Worm (Caenorhabditis elegans): ENCODE results near the gene rbm-42.

rbm-42 gene

DNA sequence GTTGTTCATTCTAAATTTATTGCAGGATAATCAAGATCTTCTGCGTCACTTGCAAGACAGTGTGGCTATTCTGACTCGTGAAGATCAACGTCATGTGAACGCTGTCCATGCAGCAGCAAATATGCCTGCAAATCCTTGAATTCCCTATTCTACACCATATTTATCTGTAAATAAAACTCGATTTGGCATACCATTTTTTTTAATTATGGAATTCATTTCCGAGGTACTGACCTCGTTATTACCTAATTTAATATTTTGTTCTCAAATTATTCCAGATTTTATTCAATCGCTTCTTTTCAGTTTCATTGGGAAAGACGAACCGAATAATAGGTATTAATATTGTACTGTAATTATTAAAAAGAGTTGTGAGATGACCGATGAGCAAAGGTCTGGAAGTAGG, 20.6 kb upstream of the rbm-42 start, which contains the start of gene cid-1:
cid-1 (plus strand) TSS at position 301 of the 400 bp plus-strand sequence.
- no peak for TF ChIP-seq lin-13 (tag; optimal IDR thresholded peaks at IDR 0.05)
- TF ChIP-seq lin-32 (GFP tag; optimal IDR thresholded peaks at IDR 0.05): no peak
- no peak for TF ChIP-seq ces-1 (GFP tag; optimal IDR thresholded peaks at IDR 0.05)
- no peak for TF ChIP-seq bed-3 (GFP tag; optimal IDR thresholded peaks at IDR 0.05)
- TF ChIP-seq ham-2 (GFP tag; optimal IDR thresholded peaks at IDR 0.05): no peak
- no peak for TF ChIP-seq zip-8 (tag; optimal IDR thresholded peaks at IDR 0.05)
- no peak for TF ChIP-seq mep-1 (tag; optimal IDR thresholded peaks at IDR 0.05)
- no peak for TF ChIP-seq mab-5 (tag; optimal IDR thresholded peaks at IDR 0.05)
- no peak for TF ChIP-seq M03D4.4 (tag; optimal IDR thresholded peaks at IDR 0.05)
- TF ChIP-seq elt-1 (tag; optimal IDR thresholded peaks at IDR 0.05; ENCODE audit: borderline replicate concordance, insufficient read depth): no peak

DNA sequence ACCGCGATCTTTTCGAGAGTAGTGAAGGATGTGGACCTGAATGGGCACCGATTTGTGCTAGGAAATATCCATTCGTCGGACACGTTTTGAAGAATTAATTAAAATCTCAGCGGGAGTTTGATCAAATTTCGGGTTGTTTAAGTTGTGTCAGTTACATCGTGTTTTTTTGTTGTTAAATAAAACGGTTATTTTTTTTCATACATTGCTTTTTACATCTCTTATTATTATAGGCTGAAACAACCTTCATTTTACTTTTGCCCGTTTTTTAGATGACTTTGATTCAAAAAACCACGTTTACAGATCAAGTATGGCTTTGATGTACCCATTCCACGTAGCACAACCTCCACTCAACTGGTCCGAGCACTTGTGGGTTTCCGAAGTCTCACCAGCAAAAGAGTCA, 20.1 kb upstream of the rbm-42 start, which contains the start of gene emb-1:
emb-1 (plus strand) TSS at position 301 of the 400 bp plus-strand sequence.
- TF ChIP-seq mls-2 (tag; optimal IDR thresholded peaks at IDR 0.05): no peak
- no peak for TF ChIP-seq ceh-39 (tag; optimal IDR thresholded peaks at IDR 0.05)
- no peak for TF ChIP-seq ham-2 (GFP tag; optimal IDR thresholded peaks at IDR 0.05)
- TF ChIP-seq nhr-76 (tag; optimal IDR thresholded peaks at IDR 0.05): no peak
- no peak for TF ChIP-seq elt-1 (tag; optimal IDR thresholded peaks at IDR 0.05; ENCODE audit: borderline replicate concordance, insufficient read depth)
- no peak for TF ChIP-seq sptf-1 (tag; optimal IDR thresholded peaks at IDR 0.05)
- no peak for TF ChIP-seq nhr-12 (tag; optimal IDR thresholded peaks at IDR 0.05)
- TF ChIP-seq unc-62 (GFP tag; optimal IDR thresholded peaks at IDR 0.05): no peak
- TF ChIP-seq flh-1 (GFP tag; optimal IDR thresholded peaks at IDR 0.05): no peak
- no peak for TF ChIP-seq nhr-2 (tag; optimal IDR thresholded peaks at IDR 0.05)
- no peak for TF ChIP-seq ztf-11 (tag; optimal IDR thresholded peaks at IDR 0.05)
- no peak for TF ChIP-seq unc-120 (tag; optimal IDR thresholded peaks at IDR 0.05; ENCODE audit: poor library complexity, severe bottlenecking)
- no peak for TF ChIP-seq mep-1 (tag; optimal IDR thresholded peaks at IDR 0.05)
- no peak for TF ChIP-seq cnd-1 (tag; optimal IDR thresholded peaks at IDR 0.05)
- no peak for TF ChIP-seq zip-8 (tag; optimal IDR thresholded peaks at IDR 0.05)
- no peak for TF ChIP-seq M03D4.4 (tag; optimal IDR thresholded peaks at IDR 0.05)
- no peak for TF ChIP-seq nhr-28 (tag; optimal IDR thresholded peaks at IDR 0.05)
- no peak for TF ChIP-seq lsy-2 (tag; optimal IDR thresholded peaks at IDR 0.05)
- TF ChIP-seq ces-1 (GFP tag; optimal IDR thresholded peaks at IDR 0.05): no peak
- TF ChIP-seq drap-1 (GFP tag; optimal IDR thresholded peaks at IDR 0.05): no peak

DNA sequence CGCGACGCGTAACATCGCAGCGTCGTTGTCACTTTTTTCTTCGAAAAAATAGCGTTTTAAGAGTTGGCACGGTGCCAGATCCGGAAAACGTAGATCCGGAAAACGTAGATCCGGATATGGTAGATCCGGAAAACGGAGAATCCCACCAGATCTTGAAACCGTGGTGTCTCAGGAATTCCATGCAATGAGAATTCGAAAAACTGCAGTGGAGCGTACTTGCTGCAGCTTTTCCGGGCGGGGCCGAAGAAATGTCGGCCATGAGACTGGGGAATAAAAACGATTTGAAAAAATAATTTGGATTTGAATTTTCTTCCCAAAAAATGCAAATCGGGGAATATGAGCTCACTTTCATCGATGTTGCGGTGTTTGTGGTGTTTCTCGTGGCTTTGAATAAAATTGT, 19.4 kb upstream of the rbm-42 start, which contains the start of gene K10D2.5:
K10D2.5 (plus strand) TSS at position 251 of the 400 bp plus-strand sequence.
- TF ChIP-seq nhr-76 (tag; optimal IDR thresholded peaks at IDR 0.05) (no peak), ceh-39 (tag; optimal IDR thresholded peaks at IDR 0.05) (peak; percentile 70), ztf-11 (tag; optimal IDR thresholded peaks at IDR 0.05) (peak; percentile 35), elt-3 (tag; optimal IDR thresholded peaks at IDR 0.05) (no peak), ham-2 (GFP tag; optimal IDR thresholded peaks at IDR 0.05) (peak; percentile 53), lin-32 (GFP tag; optimal IDR thresholded peaks at IDR 0.05) (peak; percentile 77), hlh-1 (tag; optimal IDR thresholded peaks at IDR 0.05) (peak; percentile 40), unc-120 (tag; optimal IDR thresholded peaks at IDR 0.05; ENCODE audit: poor library complexity, severe bottlenecking) (peak; percentile 32), nhr-237 (tag; optimal IDR thresholded peaks at IDR 0.05) (peak; percentile 67), nhr-2 (tag; optimal IDR thresholded peaks at IDR 0.05) (no peak), snpc-4 (tag; optimal IDR thresholded peaks at IDR 0.05) (no peak), ceh-83 (GFP tag; optimal IDR thresholded peaks at IDR 0.05) (peak; percentile 58), zip-8 (tag; optimal IDR thresholded peaks at IDR 0.05) (no peak), nhr-12 (tag; optimal IDR thresholded peaks at IDR 0.05) (no peak), mls-2 (tag; optimal IDR thresholded peaks at IDR 0.05) (peak; percentile 33), sptf-1 (tag; optimal IDR thresholded peaks at IDR 0.05) (peak; percentile 84), pha-4 (tag; optimal IDR thresholded peaks at IDR 0.05) (peak; percentile 53), mep-1 (tag; optimal IDR thresholded peaks at IDR 0.05) (peak; percentile 90), flh-1 (GFP tag; optimal IDR thresholded peaks at IDR 0.05) (no peak), ces-1 (GFP tag; optimal IDR thresholded peaks at IDR 0.05) (no peak), bed-3 (GFP tag; optimal IDR thresholded peaks at IDR 0.05) (no peak), tbx-8 (GFP tag; optimal IDR thresholded peaks at IDR 0.05) (peak; percentile 58), unc-62 (GFP tag; optimal IDR thresholded peaks at IDR 0.05) (peak; percentile 26), lin-13 (tag; optimal IDR thresholded peaks at IDR 0.05) (peak; percentile 90), cnd-1 (tag; optimal IDR thresholded peaks at IDR 0.05) (peak; percentile 77), sem-2 (GFP tag; optimal IDR thresholded peaks at IDR 0.05) (peak; percentile 29), nhr-28 (tag; optimal IDR thresholded peaks at IDR 0.05) (no peak), elt-1 (tag; optimal IDR thresholded peaks at IDR 0.05; ENCODE audit: borderline replicate concordance, insufficient read depth) (no peak), mab-5 (tag; optimal IDR thresholded peaks at IDR 0.05) (no peak), blmp-1 (tag; optimal IDR thresholded peaks at IDR 0.05) (no peak), ceh-43 (GFP tag; optimal IDR thresholded peaks at IDR 0.05) (no peak), M03D4.4 (tag; optimal IDR thresholded peaks at IDR 0.05) (peak; percentile 84), drap-1 (GFP tag; optimal IDR thresholded peaks at IDR 0.05) (peak; percentile 54), unc-39 (tag; optimal IDR thresholded peaks at IDR 0.05) (no peak), lsy-2 (tag; optimal IDR thresholded peaks at IDR 0.05) (peak; percentile 83)

Measured in whole organism, mixed stage, embryonic.